Fruit fly (Drosophila melanogaster) whole organism, wandering third instar larva: ENCODE measurements around the gene Ssdp.

Experiments
- CG32264 ChIP-seq: fragments of 200-800 bp; sonication (Bioruptor generic); optimal IDR thresholded peaks from 2 replicates; lab custom pipeline; 2016; ENCODE audit warnings: missing biosample characterization, missing genetic modification characterization
- CrebA ChIP-seq: fragments of 200-800 bp; sonication (Bioruptor generic); optimal IDR thresholded peaks from 2 replicates; lab custom pipeline; 2016; ENCODE audit warnings: missing biosample characterization, mild to moderate bottlenecking, missing genetic modification characterization, borderline replicate concordance
- Hr78 ChIP-seq: fragments of >200 bp; optimal IDR thresholded peaks from 2 replicates; lab custom pipeline; 2017; ENCODE audit warnings: missing biosample characterization, missing genetic modification characterization
- Jra ChIP-seq: sonication (Bioruptor generic); optimal IDR thresholded peaks from 2 replicates; lab custom pipeline; 2016; ENCODE audit warnings: missing biosample characterization, missing genetic modification characterization
- Myc ChIP-seq: fragments of >200 bp; optimal IDR thresholded peaks from 2 replicates; lab custom pipeline; 2017
- Sp1 ChIP-seq: fragments of 200-800 bp; sonication (Bioruptor generic); optimal IDR thresholded peaks from 3 replicates; lab custom pipeline; 2019; ENCODE audit warnings: missing biosample characterization, mild to moderate bottlenecking, missing genetic modification characterization, moderate library complexity
- br ChIP-seq: fragments of 200-800 bp; sonication (Bioruptor generic); optimal IDR thresholded peaks from 2 replicates; lab custom pipeline; 2016; ENCODE audit warnings: missing biosample characterization, missing genetic modification characterization
- brk ChIP-seq: fragments of 200-800 bp; sonication (Bioruptor generic); optimal IDR thresholded peaks from 2 replicates; lab custom pipeline; 2016; ENCODE audit warnings: missing biosample characterization, mild to moderate bottlenecking, missing genetic modification characterization
- fru ChIP-seq: fragments of 200-800 bp; sonication (Bioruptor generic); optimal IDR thresholded peaks from 3 replicates; lab custom pipeline; 2016; ENCODE audit warnings: missing biosample characterization, mild to moderate bottlenecking, missing genetic modification characterization
- jim ChIP-seq: fragments of 175-275, 200-325 bp; sonication (Bioruptor generic); optimal IDR thresholded peaks from 2 replicates; lab custom pipeline; 2016; ENCODE audit warnings: missing biosample characterization, mild to moderate bottlenecking, missing genetic modification characterization
- pan ChIP-seq: fragments of >200 bp; optimal IDR thresholded peaks from 2 replicates; lab custom pipeline; 2017
- rgr ChIP-seq: fragments of 200-800 bp; sonication (Bioruptor generic); optimal IDR thresholded peaks from 3 replicates; lab custom pipeline; 2016; ENCODE audit warnings: missing biosample characterization, mild to moderate bottlenecking, missing genetic modification characterization
- sv ChIP-seq: fragments of 200-800 bp; sonication (Bioruptor generic); optimal IDR thresholded peaks from 3 replicates; lab custom pipeline; 2016; ENCODE audit warnings: missing biosample characterization, missing genetic modification characterization
- usp ChIP-seq: fragments of >200 bp; optimal IDR thresholded peaks from 2 replicates; lab custom pipeline; 2017; ENCODE audit warnings: missing biosample characterization, missing genetic modification characterization

DNA sequence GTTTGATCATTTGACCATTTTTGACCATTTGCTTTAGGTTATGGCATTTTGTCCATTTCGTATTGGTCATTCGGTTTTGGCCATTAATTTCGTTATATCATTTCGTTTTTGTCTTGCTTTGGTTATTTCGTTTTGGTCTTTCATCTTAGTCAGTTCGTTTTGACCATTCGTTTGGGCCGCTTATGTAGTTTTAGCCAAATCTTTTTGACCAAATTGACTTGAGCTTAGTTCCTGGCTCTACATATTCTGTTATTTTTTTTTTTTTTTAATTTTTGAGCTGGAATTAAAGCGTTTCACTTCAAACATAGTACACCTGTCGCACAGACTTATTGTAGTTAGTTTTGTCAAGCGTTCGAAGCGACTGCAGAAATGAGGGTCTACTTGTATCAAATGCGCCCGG lies 41.0 kb downstream of the Ssdp start, which contains the start of gene CG14315:
- no peak for TF ChIP-seq sv (GFP tag; lab: Kevin White, UChicago)
- TF ChIP-seq fru (GFP tag; lab: Kevin White, UChicago), result no peak
- no peak for TF ChIP-seq jim (GFP tag; lab: Kevin White, UChicago)
- TF ChIP-seq Myc (lab: Kevin White, UChicago), result no peak
- TF ChIP-seq Hr78 (GFP tag; lab: Kevin White, UChicago), result no peak
- no peak for TF ChIP-seq CG32264 (GFP tag; lab: Kevin White, UChicago)
- TF ChIP-seq pan (lab: Kevin White, UChicago), result no peak
- no peak for TF ChIP-seq Jra
- TF ChIP-seq usp (GFP tag; lab: Kevin White, UChicago), result no peak
- TF ChIP-seq Sp1, result no peak
- TF ChIP-seq CrebA (GFP tag; lab: Kevin White, UChicago), result no peak
- no peak for TF ChIP-seq rgr (GFP tag; lab: Kevin White, UChicago)
- TF ChIP-seq br (GFP tag; lab: Kevin White, UChicago), result no peak
- no peak for TF ChIP-seq brk
